Fruit fly (Drosophila melanogaster) whole organism: Measurements from ENCODE around the gene Mst77F.

Experiments
- CG8478 ChIP-seq: fragments of >200 bp; optimal IDR thresholded peaks from 2 replicates; lab custom pipeline; 2018; ENCODE audit warnings: inconsistent platforms
- Dll ChIP-seq: fragments of >200 bp; optimal IDR thresholded peaks from 2 replicates; lab custom pipeline; 2017
- EcR ChIP-seq, 2 experiments: fragments of >200 bp; optimal IDR thresholded peaks; 2 replicates each; lab custom pipeline; 2017; ENCODE audit warnings: missing biosample characterization in 2 of 2, missing genetic modification characterization in 2 of 2, missing genetic modification reagents in 2 of 2
- pan ChIP-seq: fragments of >200 bp; optimal IDR thresholded peaks from 2 replicates; lab custom pipeline; 2017
- psq ChIP-seq: fragments of >200 bp; optimal IDR thresholded peaks from 2 replicates; lab custom pipeline; 2017
- usp ChIP-seq: fragments of >200 bp; optimal IDR thresholded peaks from 2 replicates; lab custom pipeline; 2017; ENCODE audit warnings: missing biosample characterization, missing genetic modification characterization, mixed read lengths

Gene Mst77F

dm6 chr3L:20815666-20816375 lies 2.0 kb downstream of the Mst77F start, which contains the start of the genes CG3618 and Pka-R1:
Gene CG3618, minus strand, starts transcription at chr3L:20816075.
Gene Pka-R1, plus strand, starts transcription at chr3L:20816118.
- TF ChIP-seq Dll (lab: Kevin White, UChicago), result no peak
- TF ChIP-seq psq, result no peak
- no peak for TF ChIP-seq pan
- no peak for TF ChIP-seq CG8478
- TF ChIP-seq usp (GFP tag; lab: Kevin White, UChicago), result no peak
- no peak for TF ChIP-seq EcR (GFP tag; optimal IDR thresholded peaks at IDR 0.05; lab: Kevin White, UChicago)

- TF ChIP-seq EcR (GFP tag; optimal IDR thresholded peaks at IDR 0.05; lab: Kevin White, UChicago) (no peak), Dll (lab: Kevin White, UChicago) (no peak), CG8478 (no peak), pan (no peak), psq (no peak), usp (GFP tag; lab: Kevin White, UChicago) (no peak)
Observed at dm6 chr3L:20809088-20809999, 8.5 kb downstream of the Mst77F start, which contains the start of the genes CG3634 and HIPP1. Gene CG3634, minus strand, starts transcription at chr3L:20809272. Gene HIPP1, plus strand, starts transcription at chr3L:20809669.

dm6 chr3L:20800208-20800607 lies 17.6 kb downstream of the Mst77F start, which contains the start of gene Spc105R:
Gene Spc105R, plus strand, starts transcription at chr3L:20800410.
- TF ChIP-seq usp (GFP tag; lab: Kevin White, UChicago) (no peak), CG8478 (no peak), psq (no peak), Dll (lab: Kevin White, UChicago) (no peak), EcR (GFP tag; optimal IDR thresholded peaks at IDR 0.05; lab: Kevin White, UChicago) (no peak), pan (no peak)

- TF ChIP-seq EcR (GFP tag; optimal IDR thresholded peaks at IDR 0.05; lab: Kevin White, UChicago), result no peak
- no peak for TF ChIP-seq Dll (lab: Kevin White, UChicago)
- TF ChIP-seq pan, result no peak
- no peak for TF ChIP-seq CG8478
- TF ChIP-seq usp (GFP tag; lab: Kevin White, UChicago), result no peak
- TF ChIP-seq psq, result no peak
Observed at dm6 chr3L:20798325-20798846, 19.4 kb downstream of the Mst77F start, which contains the start of the genes CG3698 and tzn. Gene CG3698, minus strand, starts transcription at chr3L:20798375. Gene tzn, plus strand, starts transcription at chr3L:20798645.

DNA sequence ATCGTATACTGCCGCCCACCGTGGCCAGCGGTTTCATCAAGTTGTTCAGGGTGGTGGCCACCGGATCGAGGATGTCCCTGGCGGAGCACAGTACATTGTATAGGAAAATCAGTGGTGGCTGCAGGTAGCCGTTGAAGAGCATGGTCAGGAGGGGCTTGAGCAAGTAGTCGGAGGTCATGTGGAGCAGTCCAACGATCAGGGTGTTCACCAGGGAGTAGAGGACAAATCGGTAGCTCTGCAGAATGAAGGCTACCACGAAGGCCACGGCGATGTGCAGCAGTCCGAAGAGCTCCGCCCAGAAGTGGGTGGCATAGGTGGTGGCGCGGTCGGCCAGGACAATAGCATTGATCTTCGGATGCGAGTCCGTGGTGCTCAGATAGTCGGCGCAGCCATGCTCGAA lies 20.4 kb downstream of the Mst77F start:
- TF ChIP-seq CG8478 (no peak), pan (no peak), psq (no peak), Dll (lab: Kevin White, UChicago) (no peak), EcR (GFP tag; optimal IDR thresholded peaks at IDR 0.05; lab: Kevin White, UChicago) (no peak)

DNA sequence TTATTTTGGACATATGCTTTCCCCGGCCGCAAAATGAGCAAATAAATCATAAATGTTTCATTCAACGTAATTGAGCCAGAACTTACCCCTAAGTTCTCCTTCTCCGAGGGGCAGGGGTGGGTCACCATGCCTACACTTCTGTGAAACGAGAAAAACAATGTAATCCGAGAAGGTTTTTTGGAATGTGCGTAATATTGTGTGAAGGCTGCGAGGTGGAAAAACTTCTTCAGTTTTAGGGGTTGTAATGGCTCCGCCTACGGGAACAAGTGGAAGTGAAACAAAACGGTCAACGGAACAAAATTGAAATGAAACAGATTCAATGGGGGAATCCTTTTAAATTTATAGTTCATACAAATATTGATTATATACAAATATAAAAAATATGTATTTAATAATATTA lies 21.1 kb downstream of the Mst77F start:
- TF ChIP-seq CG8478 (no peak), usp (GFP tag; lab: Kevin White, UChicago) (no peak), psq (no peak), Dll (lab: Kevin White, UChicago) (no peak), EcR (GFP tag; optimal IDR thresholded peaks at IDR 0.05; lab: Kevin White, UChicago) (no peak)

DNA sequence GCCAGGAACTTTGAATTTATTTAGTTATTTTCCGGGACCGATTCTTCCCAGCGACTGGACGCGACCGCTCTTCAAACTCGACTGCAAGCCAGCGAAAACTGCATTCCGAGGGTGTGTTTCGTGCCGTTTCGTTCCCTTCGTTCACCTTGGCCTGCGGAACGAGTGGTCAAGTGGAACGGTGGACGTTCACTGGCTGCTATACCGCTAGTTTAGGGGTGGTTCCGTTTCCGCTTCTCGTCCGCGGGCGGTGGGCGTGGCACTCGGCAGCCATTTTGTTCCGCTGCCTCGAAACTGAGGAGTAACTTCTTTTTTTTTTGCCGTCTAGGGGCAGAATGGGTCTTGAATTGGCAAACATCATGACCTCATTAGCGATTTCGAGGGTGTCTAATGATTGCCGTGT lies 25.1 kb downstream of the Mst77F start, which contains the start of gene Six4:
TSS of gene Six4 (minus strand) at position 85 of the 400 bp plus-strand sequence.
- TF ChIP-seq Dll (lab: Kevin White, UChicago), result no peak
- no peak for TF ChIP-seq psq
- no peak for TF ChIP-seq pan
- TF ChIP-seq usp (GFP tag; lab: Kevin White, UChicago), result no peak
- no peak for TF ChIP-seq EcR (GFP tag; optimal IDR thresholded peaks at IDR 0.05; lab: Kevin White, UChicago)
- no peak for TF ChIP-seq CG8478

dm6 chr3L:20789299-20789698 lies 28.5 kb downstream of the Mst77F start:
- TF ChIP-seq Dll (lab: Kevin White, UChicago) (no peak), psq (no peak), usp (GFP tag; lab: Kevin White, UChicago) (no peak), EcR (GFP tag; optimal IDR thresholded peaks at IDR 0.05; lab: Kevin White, UChicago) (no peak), CG8478 (no peak), pan (no peak)

DNA sequence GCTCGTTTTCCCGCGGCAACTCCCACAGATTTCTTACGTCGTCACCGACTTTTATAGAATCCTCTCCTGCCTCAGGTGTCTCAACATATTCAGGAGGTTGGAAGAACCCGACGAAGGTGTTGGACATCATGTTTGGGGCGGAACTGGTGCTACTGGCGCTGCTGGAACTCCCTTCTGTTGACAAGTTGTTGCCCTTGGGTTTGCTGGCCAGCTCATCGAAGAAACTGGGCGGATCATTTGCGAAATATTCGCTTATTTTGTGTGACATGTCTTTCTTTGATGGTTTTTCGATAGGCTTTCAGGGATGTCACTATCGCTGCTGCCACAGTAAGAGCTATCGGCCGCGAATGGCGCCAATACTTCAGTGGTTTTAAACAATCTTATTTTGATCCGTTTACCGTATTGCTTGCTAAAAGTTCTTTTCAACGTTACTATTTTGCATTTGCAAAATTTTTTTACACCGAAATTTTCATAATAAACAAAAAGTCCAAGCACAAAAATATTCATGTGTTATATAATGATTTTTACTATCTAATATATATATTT lies 29.9 kb downstream of the Mst77F start, which contains the start of gene CG11396:
TSS of gene CG11396 (minus strand) at position 303 of the 546 bp plus-strand sequence.
- TF ChIP-seq Dll (lab: Kevin White, UChicago) (no peak), EcR (GFP tag; optimal IDR thresholded peaks at IDR 0.05; lab: Kevin White, UChicago) (no peak), psq (no peak), pan (no peak), usp (GFP tag; lab: Kevin White, UChicago) (no peak), CG8478 (no peak)

- TF ChIP-seq psq, result no peak
- TF ChIP-seq pan, result no peak
- no peak for TF ChIP-seq Dll (lab: Kevin White, UChicago)
- TF ChIP-seq CG8478, result no peak
- no peak for TF ChIP-seq usp (GFP tag; lab: Kevin White, UChicago)
- no peak for TF ChIP-seq EcR (GFP tag; optimal IDR thresholded peaks at IDR 0.05; lab: Kevin White, UChicago)
Observed at dm6 chr3L:20785742-20786427, 31.9 kb downstream of the Mst77F start, which contains the start of gene Pcif1. Gene Pcif1, minus strand, starts transcription at chr3L:20786197.
